Worm (Caenorhabditis elegans) whole organism, late embryonic: Measurements from ENCODE around the gene him-18.

ENCODE experiments used
- C08G9.2 ChIP-seq: sonication (generic microtip); optimal IDR thresholded peaks from 2 replicates; lab custom pipeline; 2016; ENCODE audit warnings: mild to moderate bottlenecking, missing genetic modification characterization, moderate library complexity, missing compliant biosample characterization
- C38D4.7 ChIP-seq: fragments of 200-800 bp; sonication (Bioruptor generic); optimal IDR thresholded peaks from 2 replicates; lab custom pipeline; 2018; ENCODE audit warnings: mild to moderate bottlenecking, missing genetic modification characterization, moderate library complexity, missing compliant biosample characterization
- F13H6.1 ChIP-seq: sonication (generic microtip); optimal IDR thresholded peaks from 2 replicates; lab custom pipeline; 2016; ENCODE audit warnings: missing genetic modification characterization, missing compliant biosample characterization
- K02D7.2 ChIP-seq: sonication (generic microtip); optimal IDR thresholded peaks from 2 replicates; lab custom pipeline; 2017; ENCODE audit warnings: mild to moderate bottlenecking, missing genetic modification characterization, missing compliant biosample characterization
- T23F11.4 ChIP-seq: fragments of 200-800 bp; sonication (Bioruptor generic); optimal IDR thresholded peaks from 2 replicates; lab custom pipeline; 2018; ENCODE audit warnings: mild to moderate bottlenecking, missing genetic modification characterization, missing compliant biosample characterization
- ama-1 ChIP-seq: fragments of 150-350 bp; optimal IDR thresholded peaks from 2 replicates; lab custom pipeline; 2014
- ceh-18 ChIP-seq: sonication (generic microtip); optimal IDR thresholded peaks from 2 replicates; lab custom pipeline; 2016; ENCODE audit warnings: missing genetic modification characterization, missing compliant biosample characterization
- ceh-19 ChIP-seq: fragments of 200-800 bp; sonication (Bioruptor generic); optimal IDR thresholded peaks from 2 replicates; lab custom pipeline; 2018; ENCODE audit warnings: mild to moderate bottlenecking, missing genetic modification characterization, missing compliant biosample characterization
- ceh-22 ChIP-seq: sonication (generic microtip); optimal IDR thresholded peaks from 2 replicates; lab custom pipeline; 2017; ENCODE audit warnings: missing biosample characterization, missing genetic modification characterization
- ceh-45 ChIP-seq: fragments of 200-800 bp; sonication (Bioruptor generic); IDR thresholded peaks from 2 replicates; pipeline ENCODE4 v1.3.6; 2022; ENCODE audit warnings: missing genetic modification reagents, missing genetic modification characterization, missing compliant biosample characterization
- ceh-6 ChIP-seq: fragments of 200-800 bp; sonication (Bioruptor generic); optimal IDR thresholded peaks from 2 replicates; lab custom pipeline; 2018; ENCODE audit warnings: mild to moderate bottlenecking, missing genetic modification characterization, missing compliant biosample characterization
- che-1 ChIP-seq: sonication (generic microtip); optimal IDR thresholded peaks from 2 replicates; lab custom pipeline; 2016; ENCODE audit warnings: mild to moderate bottlenecking, missing genetic modification characterization, missing compliant biosample characterization
- dve-1 ChIP-seq: sonication (generic microtip); optimal IDR thresholded peaks from 2 replicates; lab custom pipeline; 2017; ENCODE audit warnings: antibody characterized with exemption, mild to moderate bottlenecking, missing genetic modification characterization, missing compliant biosample characterization
- ets-4 ChIP-seq: sonication (generic microtip); optimal IDR thresholded peaks from 2 replicates; lab custom pipeline; 2016; ENCODE audit warnings: missing genetic modification characterization, missing compliant biosample characterization
- fax-1 ChIP-seq: sonication (generic microtip); optimal IDR thresholded peaks from 2 replicates; lab custom pipeline; 2016; ENCODE audit warnings: missing genotype, missing genetic modification characterization, missing compliant biosample characterization
- fkh-6 ChIP-seq: sonication (generic microtip); optimal IDR thresholded peaks from 2 replicates; lab custom pipeline; 2016; ENCODE audit warnings: missing genetic modification characterization, missing compliant biosample characterization
- gmeb-2 ChIP-seq: sonication (generic microtip); optimal IDR thresholded peaks from 2 replicates; lab custom pipeline; 2016; ENCODE audit warnings: missing genetic modification characterization, inconsistent platforms, missing compliant biosample characterization
- hlh-13 ChIP-seq: fragments of 200-800 bp; sonication (Bioruptor generic); optimal IDR thresholded peaks from 2 replicates; lab custom pipeline; 2018; ENCODE audit warnings: mild to moderate bottlenecking, missing genetic modification characterization, missing compliant biosample characterization
- hlh-15 ChIP-seq: sonication (generic microtip); optimal IDR thresholded peaks from 2 replicates; lab custom pipeline; 2016; ENCODE audit warnings: missing genetic modification characterization, missing compliant biosample characterization
- hlh-30 ChIP-seq: sonication (generic microtip); optimal IDR thresholded peaks from 2 replicates; lab custom pipeline; 2017; ENCODE audit warnings: antibody characterized with exemption, missing genetic modification characterization, missing compliant biosample characterization; ENCODE audit not compliant: insufficient read depth
- lim-6 ChIP-seq: sonication (generic microtip); optimal IDR thresholded peaks from 2 replicates; lab custom pipeline; 2016; ENCODE audit warnings: missing genetic modification characterization, missing compliant biosample characterization
- lin-11 ChIP-seq: fragments of 200-800 bp; sonication (Bioruptor generic); optimal IDR thresholded peaks from 2 replicates; lab custom pipeline; 2018; ENCODE audit warnings: mild to moderate bottlenecking, missing genetic modification characterization, missing compliant biosample characterization
- madf-2 ChIP-seq: sonication (generic microtip); optimal IDR thresholded peaks from 2 replicates; lab custom pipeline; 2017; ENCODE audit warnings: missing genetic modification characterization, missing compliant biosample characterization
- nfya-1 ChIP-seq: sonication (generic microtip); optimal IDR thresholded peaks from 2 replicates; lab custom pipeline; 2017; ENCODE audit warnings: missing genetic modification characterization, mild to moderate bottlenecking, missing compliant biosample characterization, antibody characterized with exemption, moderate library complexity
- nhr-11 ChIP-seq: fragments of 150-350 bp; optimal IDR thresholded peaks from 2 replicates; lab custom pipeline; 2014; ENCODE audit warnings: missing biosample characterization, missing genetic modification characterization
- npax-4 ChIP-seq: sonication (generic microtip); optimal IDR thresholded peaks from 2 replicates; lab custom pipeline; 2016; ENCODE audit warnings: missing genetic modification characterization, missing compliant biosample characterization
- odd-2 ChIP-seq: sonication (generic microtip); optimal IDR thresholded peaks from 2 replicates; lab custom pipeline; 2017; ENCODE audit warnings: antibody characterized with exemption, mild to moderate bottlenecking, missing genetic modification characterization, missing compliant biosample characterization
- pag-3 ChIP-seq: sonication (generic microtip); optimal IDR thresholded peaks from 2 replicates; lab custom pipeline; 2016; ENCODE audit warnings: missing compliant biosample characterization, missing genetic modification characterization, borderline replicate concordance
- pat-9 ChIP-seq: fragments of 200-800 bp; sonication (Bioruptor generic); optimal IDR thresholded peaks from 2 replicates; lab custom pipeline; 2018; ENCODE audit warnings: mild to moderate bottlenecking, missing genetic modification characterization, moderate library complexity, missing compliant biosample characterization
- pax-1 ChIP-seq: fragments of 150-350 bp; optimal IDR thresholded peaks from 2 replicates; lab custom pipeline; 2014; ENCODE audit warnings: missing biosample characterization, missing genetic modification characterization
- pha-4 ChIP-seq: fragments of 150-350 bp; optimal IDR thresholded peaks from 2 replicates; lab custom pipeline; 2018; ENCODE audit warnings: missing biosample characterization, missing genetic modification reagents, missing genetic modification characterization
- pqm-1 ChIP-seq: sonication (generic microtip); optimal IDR thresholded peaks from 2 replicates; lab custom pipeline; 2016; ENCODE audit warnings: missing genetic modification characterization, missing compliant biosample characterization
- rnt-1 ChIP-seq: sonication (generic microtip); optimal IDR thresholded peaks from 2 replicates; lab custom pipeline; 2016; ENCODE audit warnings: missing genetic modification characterization, missing compliant biosample characterization
- sdc-2 ChIP-seq: sonication (generic microtip); optimal IDR thresholded peaks from 2 replicates; lab custom pipeline; 2016; ENCODE audit warnings: missing genotype, missing genetic modification characterization, missing compliant biosample characterization
- sox-2 ChIP-seq: fragments of 200-800 bp; sonication (Bioruptor generic); IDR thresholded peaks from 2 replicates; pipeline ENCODE4 v1.3.6; 2022; ENCODE audit warnings: missing genetic modification reagents, missing genetic modification characterization, missing compliant biosample characterization
- syd-9 ChIP-seq: sonication (generic microtip); optimal IDR thresholded peaks from 2 replicates; lab custom pipeline; 2016; ENCODE audit warnings: mild to moderate bottlenecking, missing genetic modification characterization, moderate library complexity, missing compliant biosample characterization
- tbx-2 ChIP-seq: sonication (generic microtip); optimal IDR thresholded peaks from 2 replicates; lab custom pipeline; 2016; ENCODE audit warnings: missing genetic modification characterization, missing compliant biosample characterization
- ttx-3 ChIP-seq: sonication (generic microtip); optimal IDR thresholded peaks from 2 replicates; lab custom pipeline; 2016; ENCODE audit warnings: missing genetic modification reagents, missing genetic modification characterization, missing compliant biosample characterization
- unc-3 ChIP-seq, 2 experiments: fragments of 200-800 bp in 1 of 2; sonication (Bioruptor generic) in 1 of 2; sonication (generic microtip) in 1 of 2; conservative IDR thresholded peaks in 1 of 2; optimal IDR thresholded peaks in 1 of 2; 2 replicates each; pipeline versions ENCODE4 v1.3.6 to Lab custom; 2016 to 2022; ENCODE audit warnings: missing compliant biosample characterization in 2 of 2, missing genetic modification characterization in 2 of 2, missing genetic modification reagents in 1 of 2
- unc-42 ChIP-seq: sonication (generic microtip); optimal IDR thresholded peaks from 2 replicates; lab custom pipeline; 2016; ENCODE audit warnings: missing genotype, missing genetic modification characterization, missing compliant biosample characterization
- ztf-16 ChIP-seq: sonication (generic microtip); optimal IDR thresholded peaks from 2 replicates; lab custom pipeline; 2017; ENCODE audit warnings: missing genetic modification characterization, missing compliant biosample characterization

Gene him-18

DNA sequence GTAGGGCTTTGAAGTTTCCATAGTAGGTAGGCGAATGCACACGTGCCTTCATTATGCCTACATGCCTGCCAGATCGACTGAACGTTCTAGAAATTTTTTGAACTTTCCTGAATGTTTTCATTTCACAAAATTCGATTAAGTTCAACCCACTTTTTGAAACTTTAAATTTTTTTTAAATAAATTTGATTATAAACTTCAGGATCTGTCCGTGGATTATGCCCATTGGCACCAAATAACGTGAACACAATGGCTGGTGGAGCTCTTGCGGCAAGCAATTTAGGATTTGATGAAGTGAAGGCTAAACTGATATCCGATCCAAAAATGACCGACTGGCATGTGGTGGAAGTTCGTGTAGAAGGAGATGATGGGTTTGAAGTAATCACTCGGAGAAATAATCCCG, 20.5 kb upstream of the him-18 start, which contains the start of gene F17C8.7:
F17C8.7 (plus strand) TSS at position 301 of the 400 bp plus-strand sequence.
- TF ChIP-seq ttx-3 (tag; lab: Kevin White, UChicago) (no peak), syd-9 (tag; lab: Kevin White, UChicago) (no peak), ceh-6 (GFP tag; lab: Kevin White, UChicago) (no peak), ceh-45 (GFP tag; lab: Robert Waterston, UW) (no peak), ceh-18 (no peak), pag-3 (tag; lab: Kevin White, UChicago) (no peak)
- TF ChIP-seq, all 69 proteins: peak for 0

ce11 chrIII:4734056-4734455, 19.1 kb upstream of the him-18 start, which contains the start of gene F17C8.9:
F17C8.9 (plus strand) TSS chrIII:4734356.
- no peak for TF ChIP-seq lin-11
- TF ChIP-seq fax-1 (tag; lab: Kevin White, UChicago), result no peak
- TF ChIP-seq syd-9 (tag; lab: Kevin White, UChicago), result no peak
- TF ChIP-seq odd-2 (tag; lab: Kevin White, UChicago), result no peak
- TF ChIP-seq npax-4 (tag; lab: Kevin White, UChicago), result no peak
- TF ChIP-seq ceh-18, result no peak

- peak; percentile 69 for TF ChIP-seq ceh-18
- TF ChIP-seq ceh-6 (GFP tag; lab: Kevin White, UChicago), result no peak
- TF ChIP-seq syd-9 (tag; lab: Kevin White, UChicago), result no peak
- no peak for TF ChIP-seq unc-3 (GFP tag; conservative IDR thresholded peaks at IDR 0.05; lab: Robert Waterston, UW)
- no peak for TF ChIP-seq unc-3 (tag; optimal IDR thresholded peaks at IDR 0.05; lab: Kevin White, UChicago)
- TF ChIP-seq pat-9 (tag; lab: Kevin White, UChicago), result no peak
- no peak for TF ChIP-seq T23F11.4 (GFP tag; lab: Kevin White, UChicago)
Observed at ce11 chrIII:4731295-4731988, 16.5 kb upstream of the him-18 start, which contains the start of gene F17C8.3. F17C8.3 (plus strand) TSS chrIII:4731938.

ce11 chrIII:4723922-4724321, 8.9 kb upstream of the him-18 start:
- no peak for TF ChIP-seq F13H6.1 (tag; lab: Kevin White, UChicago)
- TF ChIP-seq ama-1, result no peak
- no peak for TF ChIP-seq ets-4 (tag; lab: Kevin White, UChicago)
- peak; percentile 17 for TF ChIP-seq unc-42 (tag; lab: Kevin White, UChicago)
- peak; percentile 14 for TF ChIP-seq ceh-18

- peak; percentile 2 for TF ChIP-seq ceh-19
- TF ChIP-seq pax-1, result no peak
- no peak for TF ChIP-seq che-1 (tag; lab: Kevin White, UChicago)
- no peak for TF ChIP-seq F13H6.1 (tag; lab: Kevin White, UChicago)
- no peak for TF ChIP-seq C38D4.7 (GFP tag; lab: Kevin White, UChicago)
- TF ChIP-seq madf-2, result no peak
- no peak for TF ChIP-seq sox-2 (GFP tag; lab: Robert Waterston, UW)
- TF ChIP-seq pqm-1 (tag; lab: Kevin White, UChicago), result no peak
- peak; percentile 40 for TF ChIP-seq sdc-2 (tag; lab: Kevin White, UChicago)
- peak; percentile 38 for TF ChIP-seq hlh-30 (tag; lab: Kevin White, UChicago)
- no peak for TF ChIP-seq ceh-22 (tag; lab: Kevin White, UChicago)
- no peak for TF ChIP-seq pha-4 (tag; lab: Kevin White, UChicago)
- no peak for TF ChIP-seq hlh-13 (GFP tag; lab: Kevin White, UChicago)
- TF ChIP-seq ceh-45 (GFP tag; lab: Robert Waterston, UW), result no peak
- TF ChIP-seq nhr-11, result no peak
- peak; percentile 1 for TF ChIP-seq syd-9 (tag; lab: Kevin White, UChicago)
- no peak for TF ChIP-seq ztf-16
- peak; percentile 65 for TF ChIP-seq C08G9.2 (tag; lab: Kevin White, UChicago)
- peak; percentile 90 for TF ChIP-seq nfya-1
- TF ChIP-seq rnt-1 (tag; lab: Kevin White, UChicago), result peak; percentile 67
- TF ChIP-seq K02D7.2 (tag; lab: Kevin White, UChicago), result no peak
- TF ChIP-seq T23F11.4 (GFP tag; lab: Kevin White, UChicago), result no peak
- TF ChIP-seq npax-4 (tag; lab: Kevin White, UChicago), result no peak
- no peak for TF ChIP-seq gmeb-2 (tag; lab: Kevin White, UChicago)
- TF ChIP-seq unc-42 (tag; lab: Kevin White, UChicago), result peak; percentile 80
- TF ChIP-seq tbx-2 (tag; lab: Kevin White, UChicago), result peak; percentile 79
- no peak for TF ChIP-seq hlh-15 (tag; lab: Kevin White, UChicago)
- TF ChIP-seq lim-6 (tag; lab: Kevin White, UChicago), result no peak
- no peak for TF ChIP-seq pag-3 (tag; lab: Kevin White, UChicago)
- no peak for TF ChIP-seq fkh-6
- peak; percentile 61 for TF ChIP-seq dve-1 (tag; lab: Kevin White, UChicago)
Observed at ce11 chrIII:4721750-4722149, 6.8 kb upstream of the him-18 start, which contains the start of gene acy-1. acy-1 (plus strand) TSS chrIII:4722095.
